Fruit fly (Drosophila melanogaster): Measurements from ENCODE around the gene CG46464.

DNA sequence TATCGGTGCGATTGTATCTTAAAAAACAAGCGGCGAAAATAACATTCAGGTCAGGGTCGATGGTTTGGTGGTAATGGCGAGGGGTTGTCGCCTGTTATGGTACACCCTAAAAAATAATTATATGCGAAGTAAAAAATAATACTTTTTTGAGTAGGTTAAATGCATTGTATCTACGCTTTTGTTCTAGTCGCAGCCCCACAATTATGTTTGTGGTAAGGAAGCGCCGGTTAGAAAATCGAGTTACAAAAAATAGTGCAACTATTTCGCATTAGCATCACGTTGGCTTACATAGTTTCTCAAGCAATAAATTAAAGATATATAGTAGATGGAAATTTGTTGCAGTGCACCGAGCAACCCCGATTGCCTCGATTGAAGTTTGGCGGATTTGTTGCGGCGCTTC lies 64.4 kb downstream of the CG46464 start:
- no peak for TF ChIP-seq h (GFP tag; optimal IDR thresholded peaks at IDR 0.05)
- TF ChIP-seq br (GFP tag; optimal IDR thresholded peaks at IDR 0.05) = no peak
- TF ChIP-seq dmrt93B (GFP tag; optimal IDR thresholded peaks at IDR 0.05) = no peak
- TF ChIP-seq foxo (GFP tag; optimal IDR thresholded peaks at IDR 0.05) = no peak
- TF ChIP-seq GATAd (GFP tag; optimal IDR thresholded peaks at IDR 0.05) = no peak
- no peak for TF ChIP-seq CG32264 (GFP tag; optimal IDR thresholded peaks at IDR 0.05)
- TF ChIP-seq Hr78 (GFP tag; optimal IDR thresholded peaks at IDR 0.05) = no peak
- TF ChIP-seq Mio (GFP tag; optimal IDR thresholded peaks at IDR 0.05) = no peak
